Fruit fly (Drosophila melanogaster) whole organism, pupa: ENCODE data around the gene His3.3A.

Experiments
- CG10348 ChIP-seq: fragments of 200-800 bp; sonication (Bioruptor generic); IDR thresholded peaks from 2 replicates; pipeline ENCODE4 v1.3.6; 2022; ENCODE audit warnings: missing biosample characterization, missing genetic modification characterization
- CG12605 ChIP-seq: fragments of 200-800 bp; sonication (Bioruptor generic); IDR thresholded peaks from 2 replicates; pipeline ENCODE4 v1.3.6; 2022; ENCODE audit warnings: missing biosample characterization, missing genetic modification characterization
- CG13204 ChIP-seq: fragments of 200-800 bp; sonication (Bioruptor generic); optimal IDR thresholded peaks from 2 replicates; lab custom pipeline; 2018; ENCODE audit warnings: missing biosample characterization, mild to moderate bottlenecking, missing genetic modification characterization, moderate library complexity
- CG14655 ChIP-seq: fragments of 200-800 bp; sonication (Bioruptor generic); optimal IDR thresholded peaks from 3 replicates; lab custom pipeline; 2017; ENCODE audit warnings: mild to moderate bottlenecking, missing biosample characterization, missing genetic modification reagents, missing genetic modification characterization
- CG15710 ChIP-seq: fragments of 200-800 bp; sonication (Bioruptor generic); optimal IDR thresholded peaks from 2 replicates; lab custom pipeline; 2018; ENCODE audit warnings: missing biosample characterization, mild to moderate bottlenecking, missing genetic modification characterization, moderate library complexity
- CG17806 ChIP-seq: fragments of 200-800 bp; sonication (Bioruptor generic); optimal IDR thresholded peaks from 2 replicates; lab custom pipeline; 2018; ENCODE audit warnings: missing biosample characterization, mild to moderate bottlenecking, missing genetic modification characterization, moderate library complexity
- CG32121 ChIP-seq: fragments of 200-800 bp; sonication (Bioruptor generic); IDR thresholded peaks from 2 replicates; pipeline ENCODE4 v1.3.6; 2022; ENCODE audit warnings: missing biosample characterization, missing genetic modification characterization
- CG34367 ChIP-seq: fragments of 200-800 bp; sonication (Bioruptor generic); optimal IDR thresholded peaks from 2 replicates; lab custom pipeline; 2018; ENCODE audit warnings: missing biosample characterization, mild to moderate bottlenecking, missing genetic modification characterization
- CG4496 ChIP-seq: fragments of 200-800 bp; sonication (Bioruptor generic); IDR thresholded peaks from 3 replicates; pipeline ENCODE4 v1.3.6; 2022; ENCODE audit warnings: missing biosample characterization, missing genetic modification characterization
- CG8159 ChIP-seq: fragments of 200-800 bp; sonication (Bioruptor generic); optimal IDR thresholded peaks from 3 replicates; lab custom pipeline; 2018; ENCODE audit warnings: missing biosample characterization, mild to moderate bottlenecking, missing genetic modification characterization, moderate library complexity
- CG8301 ChIP-seq: fragments of 200-800 bp; sonication (Bioruptor generic); optimal IDR thresholded peaks from 2 replicates; lab custom pipeline; 2018; ENCODE audit warnings: missing biosample characterization, mild to moderate bottlenecking, missing genetic modification characterization
- CG9948 ChIP-seq: fragments of 200-800 bp; sonication (Bioruptor generic); optimal IDR thresholded peaks from 2 replicates; lab custom pipeline; 2018; ENCODE audit warnings: missing biosample characterization, mild to moderate bottlenecking, missing genetic modification characterization, moderate library complexity
- D1 ChIP-seq: fragments of 200-800 bp; sonication (Bioruptor generic); optimal IDR thresholded peaks from 2 replicates; lab custom pipeline; 2018; ENCODE audit warnings: missing biosample characterization, mild to moderate bottlenecking, missing genetic modification characterization, moderate library complexity
- EcR ChIP-seq: fragments of 200-800 bp; sonication (Bioruptor generic); optimal IDR thresholded peaks from 3 replicates; lab custom pipeline; 2019; ENCODE audit warnings: missing biosample characterization, missing genetic modification characterization, mild to moderate bottlenecking, moderate library complexity, missing genetic modification reagents
- Ets98B ChIP-seq: fragments of 200-800 bp; sonication (Bioruptor generic); IDR thresholded peaks from 2 replicates; pipeline ENCODE4 v1.3.6; 2022; ENCODE audit warnings: missing biosample characterization, missing genetic modification characterization
- Pif1A ChIP-seq: fragments of 200-800 bp; sonication (Bioruptor generic); optimal IDR thresholded peaks from 3 replicates; lab custom pipeline; 2016; ENCODE audit warnings: missing biosample characterization, missing genetic modification characterization
- Pif1B ChIP-seq: fragments of 200-800 bp; sonication (Bioruptor generic); optimal IDR thresholded peaks from 3 replicates; lab custom pipeline; 2016; ENCODE audit warnings: missing biosample characterization, missing genetic modification characterization
- Snoo ChIP-seq: fragments of 200-800 bp; sonication (Bioruptor generic); optimal IDR thresholded peaks from 3 replicates; lab custom pipeline; 2017; ENCODE audit warnings: missing biosample characterization, mild to moderate bottlenecking, missing genetic modification characterization, inconsistent platforms
- fd96Ca ChIP-seq: fragments of 200-800 bp; sonication (Bioruptor generic); IDR thresholded peaks from 3 replicates; pipeline ENCODE4 v1.3.6; 2022; ENCODE audit warnings: missing biosample characterization, missing genetic modification characterization
- gl ChIP-seq: fragments of 200-800 bp; sonication (Bioruptor generic); optimal IDR thresholded peaks from 2 replicates; lab custom pipeline; 2018; ENCODE audit warnings: missing biosample characterization, mild to moderate bottlenecking, missing genetic modification characterization
- rn ChIP-seq: fragments of 200-800 bp; sonication (Bioruptor generic); IDR thresholded peaks from 2 replicates; pipeline ENCODE4 v1.3.6; 2022; ENCODE audit warnings: missing biosample characterization, missing genetic modification characterization

The His3.3A gene

DNA sequence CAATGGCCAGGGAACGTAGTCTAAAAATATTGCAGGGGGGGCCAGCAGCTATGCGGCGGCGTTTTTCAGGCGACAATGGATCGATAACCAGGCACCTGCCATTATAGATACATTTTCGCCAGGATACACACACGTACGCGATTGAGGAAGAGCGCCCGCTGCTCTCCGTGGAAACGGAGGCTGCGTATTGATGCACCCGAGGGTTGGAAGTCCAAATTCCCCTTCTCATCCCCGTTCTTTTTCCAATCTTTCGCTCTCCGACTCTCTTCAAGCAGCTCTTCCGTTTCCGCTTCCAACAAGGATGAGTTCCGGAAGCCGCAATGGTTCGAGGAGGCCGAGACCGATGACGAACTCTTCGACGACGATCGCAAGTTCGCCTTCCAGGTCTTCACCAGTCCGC is 41.9 kb downstream of the His3.3A start:
- TF ChIP-seq CG13204 (no peak), CG15710 (tag; lab: Kevin White, UChicago) (no peak), Pif1A (GFP tag; lab: Kevin White, UChicago) (no peak), CG32121 (GFP tag; lab: Robert Waterston, UW) (no peak), rn (GFP tag; lab: Robert Waterston, UW) (no peak), CG8159 (tag; lab: Kevin White, UChicago) (no peak), CG10348 (GFP tag; lab: Robert Waterston, UW) (no peak), Ets98B (0 out of 2 replicates have a peak, but pooled peaks have one; percentile 8), EcR (GFP tag; lab: Kevin White, UChicago) (no peak), CG9948 (tag; lab: Kevin White, UChicago) (no peak), Snoo (tag; lab: Kevin White, UChicago) (no peak), Pif1B (GFP tag; lab: Kevin White, UChicago) (no peak), CG34367 (tag; lab: Kevin White, UChicago) (no peak), CG14655 (GFP tag; lab: Kevin White, UChicago) (no peak), D1 (no peak), gl (tag; lab: Kevin White, UChicago) (peak; percentile 5), fd96Ca (GFP tag; lab: Robert Waterston, UW) (no peak), CG17806 (no peak), CG8301 (tag; lab: Kevin White, UChicago) (no peak), CG4496 (GFP tag; lab: Robert Waterston, UW) (0 out of 3 replicates have a peak, but pooled peaks have one; percentile 35), CG12605 (no peak)

DNA sequence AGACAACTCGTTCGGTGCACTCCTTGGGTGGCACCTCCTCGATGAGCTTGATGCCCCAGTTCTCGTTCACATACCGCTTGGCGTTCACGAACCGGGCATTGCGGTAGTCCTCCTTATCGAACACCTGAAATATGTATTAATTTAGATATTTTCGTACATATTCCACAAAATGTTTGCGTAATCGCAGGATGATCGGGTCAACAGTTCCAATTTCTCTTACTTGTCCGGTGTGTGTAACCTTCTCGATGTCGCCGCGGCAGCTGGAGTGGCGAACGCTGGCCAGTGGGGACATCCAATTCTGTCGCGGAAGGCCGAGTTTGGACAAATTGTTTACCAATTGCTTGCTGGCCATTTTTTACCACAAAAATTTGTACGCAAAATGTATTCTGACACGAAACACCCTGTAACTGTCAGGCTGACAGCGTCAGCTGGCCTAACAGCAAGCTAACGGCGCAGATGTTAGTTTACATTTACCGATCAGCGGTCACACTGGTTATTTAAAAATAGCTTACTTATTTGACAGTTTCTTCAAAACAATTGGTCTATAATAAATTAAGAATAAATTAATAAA is 45.0 kb downstream of the His3.3A start, which contains the start of gene ND-13A:
TSS of gene ND-13A (minus strand) at position 499 of the 571 bp plus-strand sequence.
- TF ChIP-seq fd96Ca (GFP tag; lab: Robert Waterston, UW) (no peak), CG4496 (GFP tag; lab: Robert Waterston, UW) (peak; percentile 39; the same call in 1 of the 3 replicates)

DNA sequence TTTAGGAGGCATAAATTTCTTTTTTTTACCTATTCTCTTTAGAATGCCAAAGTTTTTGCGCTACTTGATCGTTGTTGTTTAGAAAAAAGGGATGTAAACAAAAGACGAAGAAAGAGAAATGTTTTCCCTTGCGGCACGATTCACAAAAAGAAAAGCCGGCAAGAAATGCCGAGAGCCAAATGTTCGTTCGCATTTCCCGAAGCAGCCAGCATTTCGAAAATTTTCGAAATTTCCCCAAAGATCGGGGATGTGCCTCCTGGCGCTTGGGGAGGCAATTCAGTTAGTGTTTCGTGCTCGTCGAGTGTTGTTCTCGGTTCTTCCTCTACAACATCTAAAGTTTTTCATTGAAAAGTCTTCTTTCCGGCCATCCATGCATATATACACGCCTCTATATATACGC is 45.7 kb downstream of the His3.3A start, which contains the start of gene Msp300:
TSS of gene Msp300 (plus strand) at position 301 of the 400 bp plus-strand sequence.
- no peak for TF ChIP-seq fd96Ca (GFP tag; lab: Robert Waterston, UW)

DNA sequence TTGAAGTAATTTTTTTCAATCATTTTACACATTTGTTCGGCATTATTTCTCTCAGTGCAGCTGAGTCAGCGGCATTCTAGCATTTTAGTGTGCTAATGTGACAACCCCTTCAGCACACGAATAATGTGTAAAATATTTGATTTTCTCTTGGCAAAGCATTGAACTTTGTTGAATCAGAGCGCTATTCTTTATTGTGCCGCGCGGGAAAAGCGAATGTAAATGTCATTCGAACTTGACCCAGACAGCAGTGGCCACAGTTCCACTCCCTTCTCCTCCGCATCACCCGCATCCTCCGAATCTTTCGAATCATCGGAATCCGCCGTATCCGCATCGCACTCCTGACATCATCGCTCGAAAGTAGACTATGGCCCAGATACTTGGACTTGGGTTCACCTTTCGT is 48.9 kb downstream of the His3.3A start:
- TF ChIP-seq CG34367 (tag; lab: Kevin White, UChicago) (no peak), CG32121 (GFP tag; lab: Robert Waterston, UW) (peak; percentile 57)
